Worm (Caenorhabditis elegans) whole organism, midembryonic: ENCODE data around the gene fbxb-65.
A peak's percentile ranks its signal among the peaks of the same experiment; 100 is the strongest.

ENCODE experiments used
- T22C8.4 ChIP-seq: fragments of 200-800 bp; sonication (Bioruptor generic); IDR thresholded peaks from 2 replicates; pipeline ENCODE4 v1.3.6; 2022; ENCODE audit warnings: missing genetic modification characterization, missing compliant biosample characterization
- cog-1 ChIP-seq: sonication (generic microtip); optimal IDR thresholded peaks from 2 replicates; lab custom pipeline; 2016; ENCODE audit warnings: missing genetic modification characterization, missing compliant biosample characterization
- flt-1 ChIP-seq: fragments of 200-800 bp; sonication (Bioruptor generic); IDR thresholded peaks from 2 replicates; pipeline ENCODE4 v1.3.6; 2022; ENCODE audit warnings: missing genetic modification characterization, missing compliant biosample characterization
- klf-2 ChIP-seq: fragments of 200-800 bp; sonication (Bioruptor generic); conservative IDR thresholded peaks from 2 replicates; pipeline ENCODE4 v1.3.6; 2022; ENCODE audit warnings: missing genetic modification reagents, missing genetic modification characterization, missing compliant biosample characterization
- med-1 ChIP-seq: sonication (generic microtip); optimal IDR thresholded peaks from 2 replicates; lab custom pipeline; 2017; ENCODE audit warnings: missing genetic modification characterization, mild to moderate bottlenecking, missing compliant biosample characterization, antibody characterized with exemption, missing genetic modification reagents; ENCODE audit not compliant: insufficient read depth
- ref-1 ChIP-seq: fragments of 200-800 bp; sonication (Bioruptor generic); conservative IDR thresholded peaks from 2 replicates; pipeline ENCODE4 v1.3.6; 2022; ENCODE audit warnings: missing genetic modification reagents, missing genetic modification characterization, missing compliant biosample characterization
- tab-1 ChIP-seq: fragments of 200-800 bp; sonication (Bioruptor generic); IDR thresholded peaks from 2 replicates; pipeline ENCODE4 v1.3.6; 2022; ENCODE audit warnings: missing genetic modification characterization, missing compliant biosample characterization
- ztf-23 ChIP-seq: fragments of 200-800 bp; sonication (Bioruptor generic); IDR thresholded peaks from 2 replicates; pipeline ENCODE4 v1.3.6; 2022; ENCODE audit warnings: missing genetic modification reagents, missing genetic modification characterization, missing compliant biosample characterization
- ztf-29 ChIP-seq: fragments of 200-800 bp; sonication (Bioruptor generic); IDR thresholded peaks from 2 replicates; pipeline ENCODE4 v1.3.6; 2022; ENCODE audit warnings: missing genetic modification reagents, missing genetic modification characterization, missing compliant biosample characterization

Gene fbxb-65

ce11 chrV:19325436-19325835 is 3.9 kb upstream of the fbxb-65 start:
- TF ChIP-seq T22C8.4 (GFP tag; lab: Robert Waterston, UW) = no peak
- no peak for TF ChIP-seq ztf-29
- TF ChIP-seq med-1 (GFP tag; lab: Kevin White, UChicago) = no peak
- TF ChIP-seq klf-2 (GFP tag; lab: Robert Waterston, UW) = no peak
- no peak for TF ChIP-seq flt-1 (GFP tag; lab: Robert Waterston, UW)
- no peak for TF ChIP-seq tab-1
- no peak for TF ChIP-seq ref-1 (GFP tag; lab: Robert Waterston, UW)
- TF ChIP-seq cog-1 (tag; lab: Kevin White, UChicago) = no peak
- no peak for TF ChIP-seq ztf-23

ce11 chrV:19337333-19337732 is 8.0 kb downstream of the fbxb-65 start:
- TF ChIP-seq flt-1 (GFP tag; lab: Robert Waterston, UW) = no peak
- TF ChIP-seq T22C8.4 (GFP tag; lab: Robert Waterston, UW) = peak; percentile 64
- no peak for TF ChIP-seq tab-1
- no peak for TF ChIP-seq klf-2 (GFP tag; lab: Robert Waterston, UW)

- TF ChIP-seq cog-1 (tag; lab: Kevin White, UChicago) = no peak
- TF ChIP-seq klf-2 (GFP tag; lab: Robert Waterston, UW) = no peak
- TF ChIP-seq flt-1 (GFP tag; lab: Robert Waterston, UW) = no peak
- no peak for TF ChIP-seq ztf-29
- no peak for TF ChIP-seq med-1 (GFP tag; lab: Kevin White, UChicago)
- no peak for TF ChIP-seq ref-1 (GFP tag; lab: Robert Waterston, UW)
- TF ChIP-seq T22C8.4 (GFP tag; lab: Robert Waterston, UW) = no peak
- TF ChIP-seq tab-1 = no peak
- TF ChIP-seq ztf-23 = no peak
Measured at ce11 chrV:19351944-19352343, 22.6 kb downstream of the fbxb-65 start.

ce11 chrV:19354506-19354905 is 25.1 kb downstream of the fbxb-65 start:
- no peak for TF ChIP-seq ztf-23
- TF ChIP-seq klf-2 (GFP tag; lab: Robert Waterston, UW) = no peak
- TF ChIP-seq T22C8.4 (GFP tag; lab: Robert Waterston, UW) = no peak
- no peak for TF ChIP-seq ztf-29
- no peak for TF ChIP-seq flt-1 (GFP tag; lab: Robert Waterston, UW)
- no peak for TF ChIP-seq tab-1
- no peak for TF ChIP-seq ref-1 (GFP tag; lab: Robert Waterston, UW)
- no peak for TF ChIP-seq med-1 (GFP tag; lab: Kevin White, UChicago)

- TF ChIP-seq ztf-29 (no peak), ref-1 (GFP tag; lab: Robert Waterston, UW) (no peak), flt-1 (GFP tag; lab: Robert Waterston, UW) (no peak), ztf-23 (no peak), tab-1 (no peak), cog-1 (tag; lab: Kevin White, UChicago) (no peak), med-1 (GFP tag; lab: Kevin White, UChicago) (no peak), klf-2 (GFP tag; lab: Robert Waterston, UW) (no peak), T22C8.4 (GFP tag; lab: Robert Waterston, UW) (no peak)
Measured at ce11 chrV:19355219-19355618, 25.9 kb downstream of the fbxb-65 start.

ce11 chrV:19356717-19357116 is 27.4 kb downstream of the fbxb-65 start:
- TF ChIP-seq ref-1 (GFP tag; lab: Robert Waterston, UW) (no peak), klf-2 (GFP tag; lab: Robert Waterston, UW) (no peak), cog-1 (tag; lab: Kevin White, UChicago) (no peak), med-1 (GFP tag; lab: Kevin White, UChicago) (no peak), ztf-23 (no peak), tab-1 (no peak), ztf-29 (no peak), flt-1 (GFP tag; lab: Robert Waterston, UW) (no peak), T22C8.4 (GFP tag; lab: Robert Waterston, UW) (no peak)

ce11 chrV:19358039-19358438 is 28.7 kb downstream of the fbxb-65 start:
- no peak for TF ChIP-seq T22C8.4 (GFP tag; lab: Robert Waterston, UW)
- TF ChIP-seq ztf-29 = no peak
- no peak for TF ChIP-seq cog-1 (tag; lab: Kevin White, UChicago)
- TF ChIP-seq ztf-23 = no peak

ce11 chrV:19362568-19362967 is 33.2 kb downstream of the fbxb-65 start, which contains the start of gene C14B4.2:
C14B4.2 (minus strand) TSS chrV:19362668.
- TF ChIP-seq ztf-23 (no peak), ztf-29 (no peak), flt-1 (GFP tag; lab: Robert Waterston, UW) (no peak), tab-1 (no peak), klf-2 (GFP tag; lab: Robert Waterston, UW) (no peak), cog-1 (tag; lab: Kevin White, UChicago) (no peak), T22C8.4 (GFP tag; lab: Robert Waterston, UW) (no peak), ref-1 (GFP tag; lab: Robert Waterston, UW) (no peak), med-1 (GFP tag; lab: Kevin White, UChicago) (no peak)

ce11 chrV:19370189-19370588 is 40.8 kb downstream of the fbxb-65 start, which contains the start of gene Y43F8A.1:
Y43F8A.1 (plus strand) TSS chrV:19370489.
- TF ChIP-seq tab-1 = no peak
- no peak for TF ChIP-seq flt-1 (GFP tag; lab: Robert Waterston, UW)

ce11 chrV:19371253-19371652 is 41.9 kb downstream of the fbxb-65 start, which contains the start of gene Y43F8A.2:
Y43F8A.2 (plus strand) TSS chrV:19371553.
- peak; percentile 10; the same call in 1 of the 2 replicates for TF ChIP-seq T22C8.4 (GFP tag; lab: Robert Waterston, UW)
- no peak for TF ChIP-seq med-1 (GFP tag; lab: Kevin White, UChicago)
- no peak for TF ChIP-seq cog-1 (tag; lab: Kevin White, UChicago)
- no peak for TF ChIP-seq klf-2 (GFP tag; lab: Robert Waterston, UW)
- no peak for TF ChIP-seq ztf-29
- TF ChIP-seq flt-1 (GFP tag; lab: Robert Waterston, UW) = no peak
